In genomic region chr2L:20889857-20890606, dm6 we compare ENCODE assay signal across 5 fruit fly cellular contexts.
TF ChIP-seq lines count a peak whose summit lies in the region.

No protein-coding gene starts in this region.

- TF ChIP-seq CTCF in whole organism, embryonic (GFP tag; optimal IDR thresholded peaks at IDR 0.05; lab: Kevin White, UChicago): no peak

TF ChIP-seq in whole organism, adult, 20 proteins besides CTCF, POLR2A, EP300 and RAD21:
- TF ChIP-seq CG14711 (tag; optimal IDR thresholded peaks at IDR 0.05; lab: Kevin White, UChicago): no peak
- peak; percentile 10 for TF ChIP-seq CG7101 (tag; optimal IDR thresholded peaks at IDR 0.05; lab: Kevin White, UChicago)
- TF ChIP-seq CG12768 (GFP tag; optimal IDR thresholded peaks at IDR 0.05; lab: Kevin White, UChicago): peak; percentile 70
- no peak for TF ChIP-seq toe (GFP tag; optimal IDR thresholded peaks at IDR 0.05; lab: Kevin White, UChicago)
- no peak for TF ChIP-seq Mnt (GFP tag; optimal IDR thresholded peaks at IDR 0.05; lab: Kevin White, UChicago)
- peak; percentile 42 for TF ChIP-seq cic (GFP tag; optimal IDR thresholded peaks at IDR 0.05; lab: Kevin White, UChicago)
- TF ChIP-seq CG1620 (GFP tag; optimal IDR thresholded peaks at IDR 0.05; lab: Kevin White, UChicago): no peak
- no peak for TF ChIP-seq bab1 (GFP tag; optimal IDR thresholded peaks at IDR 0.05; lab: Kevin White, UChicago)
TF ChIP-seq in whole organism, adult: peak in this region for 3.

TF ChIP-seq in whole organism, embryonic, 481 proteins besides CTCF, POLR2A, EP300 and RAD21 (continues in another document):
- TF ChIP-seq CG6175 (GFP tag; IDR thresholded peaks at IDR 0.05; lab: Robert Waterston, UW): no peak
- TF ChIP-seq Dll (GFP tag; IDR thresholded peaks at IDR 0.05; lab: Robert Waterston, UW; ENCODE audit: partially characterized antibody): 0 out of 4 replicates have a peak, but pooled peaks have one; percentile 22
- TF ChIP-seq abd-A (tag; optimal IDR thresholded peaks at IDR 0.05; lab: Kevin White, UChicago): peak; percentile 30
- TF ChIP-seq en (GFP tag; optimal IDR thresholded peaks at IDR 0.05; lab: Kevin White, UChicago): no peak
- 0 out of 3 replicates have a peak, but pooled peaks have one; percentile 35 for TF ChIP-seq H15 (GFP tag; IDR thresholded peaks at IDR 0.05; lab: Robert Waterston, UW)
- TF ChIP-seq CG4730 (GFP tag; IDR thresholded peaks at IDR 0.05; lab: Robert Waterston, UW): no peak
- peak in 1 of 2 experiments; percentile 92 for TF ChIP-seq eve (GFP tag; optimal IDR thresholded peaks at IDR 0.05; lab: Kevin White, UChicago)
- TF ChIP-seq nom (GFP tag; optimal IDR thresholded peaks at IDR 0.05; lab: Kevin White, UChicago): no peak
- peak; percentile 29; the same call in 1 of the 3 replicates for TF ChIP-seq B-H1 (GFP tag; IDR thresholded peaks at IDR 0.05; lab: Robert Waterston, UW)
- no peak for TF ChIP-seq CG33557 (GFP tag; optimal IDR thresholded peaks at IDR 0.05; lab: Kevin White, UChicago)
- TF ChIP-seq HLHmδ (GFP tag; optimal IDR thresholded peaks at IDR 0.05; lab: Kevin White, UChicago): peak; percentile 52
- peak; percentile 14 for TF ChIP-seq Meics (GFP tag; optimal IDR thresholded peaks at IDR 0.05; lab: Kevin White, UChicago)
- TF ChIP-seq kay (GFP tag; optimal IDR thresholded peaks at IDR 0.05; lab: Kevin White, UChicago): no peak
- peak in 1 of 3 experiments; percentile 17 for TF ChIP-seq Stat92E (GFP tag; optimal IDR thresholded peaks at IDR 0.05; lab: Kevin White, UChicago)
- TF ChIP-seq CG8290 (GFP tag; optimal IDR thresholded peaks at IDR 0.05; lab: Kevin White, UChicago): no peak
- TF ChIP-seq CG8290 (tag; optimal IDR thresholded peaks at IDR 0.05; lab: Kevin White, UChicago): peak in 1 of 2 experiments; percentile 11
- TF ChIP-seq ci (GFP tag; IDR thresholded peaks at IDR 0.05; lab: Robert Waterston, UW): peak; percentile 67; the same call in 1 of the 3 replicates
- peak; percentile 36 for TF ChIP-seq fd64A (GFP tag; optimal IDR thresholded peaks at IDR 0.05; lab: Kevin White, UChicago)
- TF ChIP-seq disco-r (GFP tag; optimal IDR thresholded peaks at IDR 0.05; lab: Kevin White, UChicago): no peak
- TF ChIP-seq C15 (GFP tag; IDR thresholded peaks at IDR 0.05; lab: Robert Waterston, UW): no peak

TF ChIP-seq in whole organism, prepupa, 60 proteins besides CTCF, POLR2A, EP300 and RAD21 (continues in another document):
- peak; percentile 56 for TF ChIP-seq Hr4 (GFP tag; optimal IDR thresholded peaks at IDR 0.05; lab: Kevin White, UChicago)
- TF ChIP-seq salr (GFP tag; optimal IDR thresholded peaks at IDR 0.05; lab: Kevin White, UChicago): no peak
- no peak for TF ChIP-seq Eip75B (GFP tag; optimal IDR thresholded peaks at IDR 0.05; lab: Kevin White, UChicago)
- no peak for TF ChIP-seq CG4318 (GFP tag; optimal IDR thresholded peaks at IDR 0.05; lab: Kevin White, UChicago)
- no peak for TF ChIP-seq Ets96B (tag; optimal IDR thresholded peaks at IDR 0.05; lab: Kevin White, UChicago)
- TF ChIP-seq CG10631 (GFP tag; optimal IDR thresholded peaks at IDR 0.05; lab: Kevin White, UChicago): no peak
- TF ChIP-seq CG32006 (GFP tag; optimal IDR thresholded peaks at IDR 0.05; lab: Kevin White, UChicago): peak; percentile 37
- no peak for TF ChIP-seq svp (GFP tag; lab: Kevin White, UChicago)
- peak; percentile 17 for TF ChIP-seq OdsH (GFP tag; optimal IDR thresholded peaks at IDR 0.05; lab: Kevin White, UChicago)
- no peak for TF ChIP-seq CG31627 (GFP tag; optimal IDR thresholded peaks at IDR 0.05; lab: Kevin White, UChicago)
- no peak for TF ChIP-seq CG34406 (GFP tag; optimal IDR thresholded peaks at IDR 0.05; lab: Kevin White, UChicago)
- TF ChIP-seq Hr38 (GFP tag; optimal IDR thresholded peaks at IDR 0.05; lab: Kevin White, UChicago): no peak
- peak; percentile 53 for TF ChIP-seq CG6276 (GFP tag; optimal IDR thresholded peaks at IDR 0.05; lab: Kevin White, UChicago)
- peak; percentile 22; the same call in 1 of the 2 replicates for TF ChIP-seq CG15336 (GFP tag; IDR thresholded peaks at IDR 0.05; lab: Robert Waterston, UW)
- TF ChIP-seq eg (GFP tag; IDR thresholded peaks at IDR 0.05; lab: Robert Waterston, UW): peak; percentile 55; the same call in 1 of the 3 replicates
- no peak for TF ChIP-seq CG8119 (GFP tag; IDR thresholded peaks at IDR 0.05; lab: Robert Waterston, UW)
- no peak for TF ChIP-seq fd85E (GFP tag; optimal IDR thresholded peaks at IDR 0.05; lab: Kevin White, UChicago)
- TF ChIP-seq Eip78C (GFP tag; lab: Kevin White, UChicago): peak; percentile 74
- no peak for TF ChIP-seq CG16779 (tag; optimal IDR thresholded peaks at IDR 0.05; lab: Kevin White, UChicago)
- TF ChIP-seq Sox15 (GFP tag; optimal IDR thresholded peaks at IDR 0.05; lab: Kevin White, UChicago): no peak
- peak; percentile 35 for TF ChIP-seq dac (GFP tag; optimal IDR thresholded peaks at IDR 0.05; lab: Kevin White, UChicago)
- no peak for TF ChIP-seq CG6808 (GFP tag; optimal IDR thresholded peaks at IDR 0.05; lab: Kevin White, UChicago)
- peak; percentile 63 for TF ChIP-seq fkh (GFP tag; optimal IDR thresholded peaks at IDR 0.05; lab: Kevin White, UChicago)

TF ChIP-seq in whole organism, pupa, 21 proteins besides CTCF, POLR2A, EP300 and RAD21:
- TF ChIP-seq CG13204 (GFP tag; optimal IDR thresholded peaks at IDR 0.05; lab: Kevin White, UChicago) (no peak), CG8159 (tag; optimal IDR thresholded peaks at IDR 0.05; lab: Kevin White, UChicago) (no peak), Ets98B (GFP tag; IDR thresholded peaks at IDR 0.05; lab: Robert Waterston, UW) (no peak; the same call in 1 of the 2 replicates), CG17806 (tag; optimal IDR thresholded peaks at IDR 0.05; lab: Kevin White, UChicago) (no peak), CG12605 (GFP tag; IDR thresholded peaks at IDR 0.05; lab: Robert Waterston, UW) (no peak), Pif1B (GFP tag; optimal IDR thresholded peaks at IDR 0.05; lab: Kevin White, UChicago) (no peak), CG8301 (tag; optimal IDR thresholded peaks at IDR 0.05; lab: Kevin White, UChicago) (peak; percentile 2), CG4496 (GFP tag; IDR thresholded peaks at IDR 0.05; lab: Robert Waterston, UW) (no peak; the same call in 2 of the 3 replicates), fd96Ca (GFP tag; IDR thresholded peaks at IDR 0.05; lab: Robert Waterston, UW) (0 out of 3 replicates have a peak, but pooled peaks have one; percentile 32), CG32121 (GFP tag; IDR thresholded peaks at IDR 0.05; lab: Robert Waterston, UW) (peak; percentile 65), CG14655 (GFP tag; optimal IDR thresholded peaks at IDR 0.05; lab: Kevin White, UChicago) (no peak), D1 (tag; optimal IDR thresholded peaks at IDR 0.05; lab: Kevin White, UChicago) (no peak)

TF ChIP-seq in whole organism, wandering third instar larva, 38 proteins besides CTCF, POLR2A, EP300 and RAD21:
- no peak for TF ChIP-seq OdsH (GFP tag; optimal IDR thresholded peaks at IDR 0.05; lab: Kevin White, UChicago)
- no peak for TF ChIP-seq h (GFP tag; optimal IDR thresholded peaks at IDR 0.05; lab: Kevin White, UChicago)
- TF ChIP-seq dl (GFP tag; optimal IDR thresholded peaks at IDR 0.05; lab: Kevin White, UChicago; ENCODE audit: insufficient read depth in 1 of 2, partially characterized antibody in 2 of 2): peak in 1 of 2 experiments; percentile 43
- TF ChIP-seq Dif (GFP tag; optimal IDR thresholded peaks at IDR 0.05; lab: Kevin White, UChicago; ENCODE audit: partially characterized antibody): peak; percentile 21
- TF ChIP-seq Rel (GFP tag; optimal IDR thresholded peaks at IDR 0.05; lab: Kevin White, UChicago): no peak
- peak; percentile 19 for TF ChIP-seq Rel (tag; optimal IDR thresholded peaks at IDR 0.05; lab: Kevin White, UChicago)
TF ChIP-seq in whole organism, wandering third instar larva: peak in this region for 3.
